Worm (Caenorhabditis elegans) whole organism, L2 larva: ENCODE measurements around the gene ubc-6.

Experiments
- R02D3.7 ChIP-seq: fragments of 150-350 bp; optimal IDR thresholded peaks from 2 replicates; lab custom pipeline; 2014; ENCODE audit warnings: missing biosample characterization, missing genetic modification characterization
- aly-2 ChIP-seq: fragments of 150-350 bp; optimal IDR thresholded peaks from 2 replicates; lab custom pipeline; 2014; ENCODE audit warnings: missing biosample characterization, missing genetic modification characterization
- ama-1 ChIP-seq: fragments of 150-350 bp; optimal IDR thresholded peaks from 2 replicates; lab custom pipeline; 2018; ENCODE audit warnings: inconsistent platforms
- ceh-16 ChIP-seq: fragments of 150-350 bp; optimal IDR thresholded peaks from 2 replicates; lab custom pipeline; 2014; ENCODE audit warnings: missing biosample characterization, missing genetic modification characterization
- ceh-82 ChIP-seq: fragments of 150-350 bp; optimal IDR thresholded peaks from 2 replicates; lab custom pipeline; 2014; ENCODE audit warnings: missing biosample characterization, missing genetic modification characterization
- crh-2 ChIP-seq: sonication (generic microtip); optimal IDR thresholded peaks from 2 replicates; lab custom pipeline; 2017; ENCODE audit warnings: missing biosample characterization, missing genetic modification characterization
- gmeb-1 ChIP-seq: fragments of 150-350 bp; optimal IDR thresholded peaks from 2 replicates; lab custom pipeline; 2014; ENCODE audit warnings: missing biosample characterization, missing genetic modification characterization
- mab-5 ChIP-seq: fragments of 150-350 bp; optimal IDR thresholded peaks from 2 replicates; lab custom pipeline; 2014; ENCODE audit warnings: missing biosample characterization, missing genetic modification characterization
- nhr-11 ChIP-seq: fragments of 150-350 bp; optimal IDR thresholded peaks from 2 replicates; lab custom pipeline; 2014; ENCODE audit warnings: missing biosample characterization, missing genetic modification characterization
- snpc-4 ChIP-seq: fragments of 150-350 bp; optimal IDR thresholded peaks from 2 replicates; lab custom pipeline; 2014; ENCODE audit warnings: missing biosample characterization, missing genetic modification characterization
- unc-62 ChIP-seq: fragments of 150-350 bp; optimal IDR thresholded peaks from 2 replicates; lab custom pipeline; 2014; ENCODE audit warnings: missing biosample characterization, missing genetic modification reagents, missing genetic modification characterization
- zag-1 ChIP-seq: fragments of 150-350 bp; optimal IDR thresholded peaks from 2 replicates; lab custom pipeline; 2014; ENCODE audit warnings: missing biosample characterization, missing genetic modification characterization
- ztf-11 ChIP-seq: sonication (generic microtip); optimal IDR thresholded peaks from 2 replicates; lab custom pipeline; 2017; ENCODE audit warnings: missing biosample characterization, missing genetic modification characterization

DNA sequence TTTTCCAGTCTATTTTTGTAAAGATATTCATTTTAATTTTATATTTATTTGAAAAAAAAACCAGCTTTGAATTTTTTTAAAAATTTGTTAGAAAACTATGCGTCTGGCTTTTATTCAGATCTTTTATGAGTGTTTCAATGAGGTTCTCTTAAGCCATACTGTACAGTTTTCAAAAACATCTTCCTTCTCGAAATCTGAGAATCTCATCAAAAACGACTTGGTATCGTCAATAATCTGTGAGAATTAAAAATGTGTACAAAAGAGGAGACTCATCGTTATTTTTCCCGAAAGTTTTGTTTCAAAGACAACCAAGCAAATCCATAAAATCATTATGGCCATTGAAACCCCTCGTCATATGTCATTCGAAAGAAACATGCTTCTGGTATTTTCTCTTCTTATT lies 19.8 kb upstream of the ubc-6 start, which contains the start of gene D1022.2:
- TF ChIP-seq ztf-11 (tag; lab: Kevin White, UChicago) (no peak), ceh-16 (tag; lab: Kevin White, UChicago) (no peak), gmeb-1 (tag; lab: Kevin White, UChicago) (no peak), crh-2 (no peak), mab-5 (tag; lab: Kevin White, UChicago) (no peak), ama-1 (lab: Kevin White, UChicago) (no peak), snpc-4 (tag; lab: Kevin White, UChicago) (no peak), unc-62 (GFP tag; lab: Kevin White, UChicago) (no peak), R02D3.7 (tag; lab: Kevin White, UChicago) (no peak), ceh-82 (tag; lab: Kevin White, UChicago) (no peak), zag-1 (no peak), nhr-11 (tag; lab: Kevin White, UChicago) (no peak), aly-2 (no peak)
